Fruit fly (Drosophila melanogaster) whole organism, adult: ENCODE data around the gene Npc2f.

Experiments used
- CG11617 ChIP-seq: fragments of 200-800 bp; sonication (Bioruptor generic); optimal IDR thresholded peaks from 2 replicates; lab custom pipeline; 2017; ENCODE audit warnings: mild to moderate bottlenecking, missing biosample characterization, missing genetic modification reagents, missing genetic modification characterization
- CG12768 ChIP-seq: fragments of 200-800 bp; sonication (Bioruptor generic); optimal IDR thresholded peaks from 2 replicates; lab custom pipeline; 2017; ENCODE audit warnings: missing biosample characterization, missing genetic modification characterization, mild to moderate bottlenecking, moderate library complexity, missing genetic modification reagents
- CG14711 ChIP-seq: fragments of 200-800 bp; sonication (Bioruptor generic); optimal IDR thresholded peaks from 2 replicates; lab custom pipeline; 2018; ENCODE audit warnings: missing biosample characterization, mild to moderate bottlenecking, missing genetic modification characterization, moderate library complexity
- CG1620 ChIP-seq: fragments of 200-800 bp; sonication (Bioruptor generic); optimal IDR thresholded peaks from 2 replicates; lab custom pipeline; 2016; ENCODE audit warnings: missing biosample characterization, missing genetic modification characterization
- CG33017 ChIP-seq: fragments of 200-800 bp; sonication (Bioruptor generic); optimal IDR thresholded peaks from 2 replicates; lab custom pipeline; 2018; ENCODE audit warnings: missing biosample characterization, mild to moderate bottlenecking, missing genetic modification characterization, moderate library complexity
- CG5204 ChIP-seq: fragments of 200-800 bp; sonication (Bioruptor generic); optimal IDR thresholded peaks from 2 replicates; lab custom pipeline; 2016; ENCODE audit warnings: missing biosample characterization, missing genetic modification characterization
- CG7045 ChIP-seq: fragments of 200-800 bp; sonication (Bioruptor generic); optimal IDR thresholded peaks from 2 replicates; lab custom pipeline; 2017; ENCODE audit warnings: missing biosample characterization, mild to moderate bottlenecking, missing genetic modification characterization
- CG7101 ChIP-seq: fragments of 200-800 bp; sonication (Bioruptor generic); optimal IDR thresholded peaks from 2 replicates; lab custom pipeline; 2018; ENCODE audit warnings: missing biosample characterization, mild to moderate bottlenecking, missing genetic modification characterization, moderate library complexity
- Clk ChIP-seq: fragments of 200-800 bp; sonication (Bioruptor generic); optimal IDR thresholded peaks from 2 replicates; lab custom pipeline; 2017; ENCODE audit warnings: missing biosample characterization, missing genetic modification characterization
- Crg-1 ChIP-seq: fragments of 200-800 bp; sonication (Bioruptor generic); optimal IDR thresholded peaks from 2 replicates; lab custom pipeline; 2016; ENCODE audit warnings: missing biosample characterization, missing genetic modification characterization
- Hr96 ChIP-seq: fragments of 200-800 bp; sonication (Bioruptor generic); optimal IDR thresholded peaks from 2 replicates; lab custom pipeline; 2016; ENCODE audit warnings: missing biosample characterization, missing genetic modification characterization
- Mnt ChIP-seq: fragments of 200-800 bp; sonication (Bioruptor generic); optimal IDR thresholded peaks from 2 replicates; lab custom pipeline; 2016; ENCODE audit warnings: missing biosample characterization, mild to moderate bottlenecking, missing genetic modification characterization
- bab1 ChIP-seq: fragments of 200-800 bp; sonication (Bioruptor generic); optimal IDR thresholded peaks from 3 replicates; lab custom pipeline; 2019; ENCODE audit warnings: missing biosample characterization, mild to moderate bottlenecking, missing genetic modification characterization, moderate library complexity
- cic ChIP-seq: fragments of 200-800 bp; sonication (Bioruptor generic); optimal IDR thresholded peaks from 2 replicates; lab custom pipeline; 2017; ENCODE audit warnings: missing biosample characterization, mild to moderate bottlenecking, missing genetic modification characterization, moderate library complexity
- cnc ChIP-seq, 2 experiments: fragments of >200 bp; optimal IDR thresholded peaks; 2 replicates each; lab custom pipeline; 2017
- kay ChIP-seq: fragments of 200-800 bp; sonication (Bioruptor generic); peaks from one replicate; lab custom pipeline; 2016; ENCODE audit warnings: missing biosample characterization, missing genetic modification characterization, borderline replicate concordance
- ovo ChIP-seq: fragments of 200-800 bp; sonication (Bioruptor generic); optimal IDR thresholded peaks from 2 replicates; lab custom pipeline; 2016; ENCODE audit warnings: missing biosample characterization, missing genetic modification characterization
- pad ChIP-seq: fragments of 200-800 bp; sonication (Bioruptor generic); optimal IDR thresholded peaks from 3 replicates; lab custom pipeline; 2017; ENCODE audit warnings: missing biosample characterization, missing genetic modification characterization, mild to moderate bottlenecking, moderate library complexity, missing genetic modification reagents
- tj ChIP-seq: fragments of 200-800 bp; sonication (Bioruptor generic); optimal IDR thresholded peaks from 3 replicates; lab custom pipeline; 2017; ENCODE audit warnings: missing biosample characterization, mild to moderate bottlenecking, missing genetic modification characterization, moderate library complexity
- toe ChIP-seq: fragments of 200-800 bp; sonication (Bioruptor generic); optimal IDR thresholded peaks from 2 replicates; lab custom pipeline; 2016; ENCODE audit warnings: missing biosample characterization, missing genetic modification characterization

Npc2f gene

dm6 chr3R:24106059-24106631, 31.6 kb upstream of the Npc2f start:
- TF ChIP-seq CG1620 (GFP tag; lab: Kevin White, UChicago) (peak; percentile 65), toe (GFP tag; lab: Kevin White, UChicago) (peak; percentile 24), Clk (no peak), cnc (optimal IDR thresholded peaks at IDR 0.05; lab: Kevin White, UChicago) (no peak), bab1 (GFP tag; lab: Kevin White, UChicago) (peak; percentile 87), CG7045 (GFP tag; lab: Kevin White, UChicago) (peak; percentile 59), Crg-1 (GFP tag; lab: Kevin White, UChicago) (peak; percentile 64), kay (no peak), CG5204 (GFP tag; lab: Kevin White, UChicago) (peak; percentile 62), Mnt (GFP tag; lab: Kevin White, UChicago) (peak; percentile 88), ovo (GFP tag; lab: Kevin White, UChicago) (peak; percentile 5), CG14711 (tag; lab: Kevin White, UChicago) (peak; percentile 68), pad (GFP tag; lab: Kevin White, UChicago) (peak; percentile 44), CG33017 (tag; lab: Kevin White, UChicago) (peak; percentile 77), tj (GFP tag; lab: Kevin White, UChicago) (no peak), cic (GFP tag; lab: Kevin White, UChicago) (peak; percentile 94), Hr96 (GFP tag; lab: Kevin White, UChicago) (no peak), CG11617 (GFP tag; lab: Kevin White, UChicago) (peak; percentile 60), CG12768 (peak; percentile 80), CG7101 (peak; percentile 78)

dm6 chr3R:24106879-24107441, 30.7 kb upstream of the Npc2f start, which contains the start of gene CG10694:
Gene CG10694, plus strand, starts transcription at chr3R:24107391.
- TF ChIP-seq CG1620 (GFP tag; lab: Kevin White, UChicago), result no peak
- no peak for TF ChIP-seq bab1 (GFP tag; lab: Kevin White, UChicago)
- TF ChIP-seq CG14711 (tag; lab: Kevin White, UChicago), result no peak
- TF ChIP-seq CG7045 (GFP tag; lab: Kevin White, UChicago), result no peak
- TF ChIP-seq Clk, result no peak

dm6 chr3R:24108902-24109389, 28.7 kb upstream of the Npc2f start, which contains the start of the genes eIF4EHP and CG18428:
Gene eIF4EHP, minus strand, starts transcription at chr3R:24108960.
Gene CG18428, plus strand, starts transcription at chr3R:24109336.
- peak; percentile 97 for TF ChIP-seq Mnt (GFP tag; lab: Kevin White, UChicago)
- peak; percentile 100 for TF ChIP-seq CG33017 (tag; lab: Kevin White, UChicago)
- peak; percentile 98 for TF ChIP-seq CG5204 (GFP tag; lab: Kevin White, UChicago)
- TF ChIP-seq CG1620 (GFP tag; lab: Kevin White, UChicago), result peak; percentile 96
- peak; percentile 95 for TF ChIP-seq Hr96 (GFP tag; lab: Kevin White, UChicago)
- peak; percentile 99 for TF ChIP-seq Clk
- peak; percentile 100 for TF ChIP-seq CG7101
- peak; percentile 97 for TF ChIP-seq tj (GFP tag; lab: Kevin White, UChicago)
- peak; percentile 100 for TF ChIP-seq CG7045 (GFP tag; lab: Kevin White, UChicago)
- no peak for TF ChIP-seq kay
- TF ChIP-seq ovo (GFP tag; lab: Kevin White, UChicago), result peak; percentile 100
- peak; percentile 99 for TF ChIP-seq CG14711 (tag; lab: Kevin White, UChicago)
- TF ChIP-seq Crg-1 (GFP tag; lab: Kevin White, UChicago), result peak; percentile 98
- peak; percentile 100 for TF ChIP-seq CG12768
- peak; percentile 98 for TF ChIP-seq cic (GFP tag; lab: Kevin White, UChicago)
- peak; percentile 95 for TF ChIP-seq pad (GFP tag; lab: Kevin White, UChicago)
- TF ChIP-seq cnc (optimal IDR thresholded peaks at IDR 0.05; lab: Kevin White, UChicago), result no peak
- peak; percentile 100 for TF ChIP-seq CG11617 (GFP tag; lab: Kevin White, UChicago)
- peak; percentile 98 for TF ChIP-seq toe (GFP tag; lab: Kevin White, UChicago)
- peak; percentile 99 for TF ChIP-seq bab1 (GFP tag; lab: Kevin White, UChicago)

dm6 chr3R:24112320-24113069, 25.2 kb upstream of the Npc2f start, which contains the start of gene CG13605:
Gene CG13605, minus strand, starts transcription at chr3R:24112389.
- TF ChIP-seq CG33017 (tag; lab: Kevin White, UChicago) (peak; percentile 73), CG1620 (GFP tag; lab: Kevin White, UChicago) (peak; percentile 28), Clk (peak; percentile 44), ovo (GFP tag; lab: Kevin White, UChicago) (no peak), CG7045 (GFP tag; lab: Kevin White, UChicago) (peak; percentile 59), cic (GFP tag; lab: Kevin White, UChicago) (peak; percentile 27), Mnt (GFP tag; lab: Kevin White, UChicago) (peak; percentile 59), toe (GFP tag; lab: Kevin White, UChicago) (peak; percentile 71), pad (GFP tag; lab: Kevin White, UChicago) (peak; percentile 62), cnc (optimal IDR thresholded peaks at IDR 0.05; lab: Kevin White, UChicago) (no peak), CG5204 (GFP tag; lab: Kevin White, UChicago) (peak; percentile 64), CG12768 (peak; percentile 78), kay (no peak), CG7101 (peak; percentile 68), CG14711 (tag; lab: Kevin White, UChicago) (peak; percentile 69), Crg-1 (GFP tag; lab: Kevin White, UChicago) (peak; percentile 68), bab1 (GFP tag; lab: Kevin White, UChicago) (peak; percentile 84), CG11617 (GFP tag; lab: Kevin White, UChicago) (peak; percentile 73), Hr96 (GFP tag; lab: Kevin White, UChicago) (peak; percentile 27), tj (GFP tag; lab: Kevin White, UChicago) (peak; percentile 78)
